Fruit fly (Drosophila melanogaster) whole organism, embryonic: ENCODE data around the gene Tango5.

ENCODE experiments used
- B-H1 ChIP-seq: fragments of 200-800 bp; sonication (Bioruptor generic); IDR thresholded peaks from 3 replicates; pipeline ENCODE4 v1.3.6; 2022; ENCODE audit warnings: missing biosample characterization, missing genetic modification characterization
- Bgb ChIP-seq: fragments of 200-800 bp; sonication (Bioruptor generic); IDR thresholded peaks from 2 replicates; pipeline ENCODE4 v1.3.6; 2022; ENCODE audit warnings: missing biosample characterization, missing genetic modification characterization; ENCODE audit not compliant: partially characterized antibody
- CG11085 ChIP-seq: fragments of 200-800 bp; sonication (Bioruptor generic); IDR thresholded peaks from 2 replicates; pipeline ENCODE4 v1.3.6; 2022; ENCODE audit warnings: missing biosample characterization, missing genetic modification characterization
- CG11456 ChIP-seq: fragments of 200-800 bp; sonication (Bioruptor generic); IDR thresholded peaks from 3 replicates; pipeline ENCODE4 v1.3.6; 2022; ENCODE audit warnings: missing biosample characterization, missing genetic modification characterization
- CG1233 ChIP-seq: fragments of 200-800 bp; sonication (Bioruptor generic); optimal IDR thresholded peaks from 4 replicates; lab custom pipeline; 2018; ENCODE audit warnings: missing biosample characterization, mild to moderate bottlenecking, missing genetic modification characterization
- CG13424 ChIP-seq: fragments of 200-800 bp; sonication (Bioruptor generic); optimal IDR thresholded peaks from 2 replicates; lab custom pipeline; 2019; ENCODE audit warnings: missing biosample characterization, mild to moderate bottlenecking, missing genetic modification characterization, moderate library complexity
- CG14050 ChIP-seq: fragments of 200-800 bp; sonication (Bioruptor generic); IDR thresholded peaks from 3 replicates; pipeline ENCODE4 v1.3.6; 2022; ENCODE audit warnings: missing biosample characterization, missing genetic modification characterization
- CG1529 ChIP-seq: fragments of 200-800 bp; sonication (Bioruptor generic); optimal IDR thresholded peaks from 3 replicates; lab custom pipeline; 2018; ENCODE audit warnings: missing biosample characterization, missing genetic modification characterization
- CG1602 ChIP-seq: fragments of 200-800 bp; sonication (Bioruptor generic); optimal IDR thresholded peaks from 3 replicates; lab custom pipeline; 2016; ENCODE audit warnings: missing biosample characterization, missing genetic modification characterization
- CG17912 ChIP-seq: fragments of 200-800 bp; sonication (Bioruptor generic); optimal IDR thresholded peaks from 2 replicates; lab custom pipeline; 2018; ENCODE audit warnings: missing biosample characterization, mild to moderate bottlenecking, missing genetic modification characterization
- CG1792 ChIP-seq: fragments of 200-800 bp; sonication (Bioruptor generic); optimal IDR thresholded peaks from 2 replicates; lab custom pipeline; 2016; ENCODE audit warnings: missing biosample characterization, missing genetic modification characterization
- CG1832 ChIP-seq: fragments of 200-800 bp; sonication (Bioruptor generic); optimal IDR thresholded peaks from 2 replicates; lab custom pipeline; 2017; ENCODE audit warnings: missing biosample characterization, mild to moderate bottlenecking, missing genetic modification characterization, inconsistent platforms
- CG18619 ChIP-seq: fragments of 200-800 bp; sonication (Bioruptor generic); optimal IDR thresholded peaks from 3 replicates; lab custom pipeline; 2017; ENCODE audit warnings: missing biosample characterization, mild to moderate bottlenecking, missing genetic modification characterization
- CG31365 ChIP-seq: fragments of 200-800 bp; sonication (Bioruptor generic); optimal IDR thresholded peaks from 2 replicates; lab custom pipeline; 2018; ENCODE audit warnings: missing biosample characterization, mild to moderate bottlenecking, missing genetic modification characterization
- CG3163 ChIP-seq: fragments of 200-800 bp; sonication (Bioruptor generic); optimal IDR thresholded peaks from 3 replicates; lab custom pipeline; 2016; ENCODE audit warnings: missing biosample characterization, missing genetic modification characterization
- CG33557 ChIP-seq: fragments of 200-800 bp; sonication (Bioruptor generic); optimal IDR thresholded peaks from 2 replicates; lab custom pipeline; 2019; ENCODE audit warnings: missing biosample characterization, mild to moderate bottlenecking, missing genetic modification characterization, moderate library complexity
- CG34376 ChIP-seq: fragments of 200-800 bp; sonication (Bioruptor generic); optimal IDR thresholded peaks from 2 replicates; lab custom pipeline; 2018; ENCODE audit warnings: missing biosample characterization, mild to moderate bottlenecking, missing genetic modification characterization
- CG4360 ChIP-seq: fragments of 200-800 bp; sonication (Bioruptor generic); IDR thresholded peaks from 2 replicates; pipeline ENCODE4 v1.3.6; 2022; ENCODE audit warnings: missing biosample characterization, missing genetic modification characterization
- CG6254 ChIP-seq: fragments of 200-800 bp; sonication (Bioruptor generic); optimal IDR thresholded peaks from 3 replicates; lab custom pipeline; 2017; ENCODE audit warnings: mild to moderate bottlenecking, missing biosample characterization, missing genetic modification reagents, missing genetic modification characterization
- CG6689 ChIP-seq: fragments of 200-800 bp; sonication (Bioruptor generic); IDR thresholded peaks from 2 replicates; pipeline ENCODE4 v1.3.6; 2022; ENCODE audit warnings: missing biosample characterization, missing genetic modification characterization
- CG6765 ChIP-seq: fragments of 200-800 bp; sonication (Bioruptor generic); optimal IDR thresholded peaks from 3 replicates; lab custom pipeline; 2017; ENCODE audit warnings: missing biosample characterization, mild to moderate bottlenecking, missing genetic modification characterization
- CG6791 ChIP-seq: fragments of 200-800 bp; sonication (Bioruptor generic); IDR thresholded peaks from 3 replicates; pipeline ENCODE4 v1.3.6; 2022; ENCODE audit warnings: missing biosample characterization, missing genetic modification characterization; ENCODE audit not compliant: partially characterized antibody
- CG7357 ChIP-seq: fragments of 200-800 bp; sonication (Bioruptor generic); IDR thresholded peaks from 3 replicates; pipeline ENCODE4 v1.3.6; 2022; ENCODE audit warnings: missing biosample characterization, missing genetic modification characterization
- CG9797 ChIP-seq: fragments of 200-800 bp; sonication (Bioruptor generic); optimal IDR thresholded peaks from 3 replicates; lab custom pipeline; 2018; ENCODE audit warnings: missing biosample characterization, mild to moderate bottlenecking, missing genetic modification characterization
- CG9932 ChIP-seq: fragments of 200-800 bp; sonication (Bioruptor generic); IDR thresholded peaks from 2 replicates; pipeline ENCODE4 v1.3.6; 2022; ENCODE audit warnings: missing biosample characterization, missing genetic modification characterization
- CTCF ChIP-seq: fragments of 200-800 bp; sonication (Bioruptor generic); optimal IDR thresholded peaks from 2 replicates; lab custom pipeline; 2017; ENCODE audit warnings: missing biosample characterization, mild to moderate bottlenecking, missing genetic modification characterization, moderate library complexity
- Drgx ChIP-seq: fragments of 200-800 bp; sonication (Bioruptor generic); IDR thresholded peaks from 2 replicates; pipeline ENCODE4 v1.3.6; 2022; ENCODE audit warnings: missing biosample characterization, missing genetic modification characterization
- ERR ChIP-seq: fragments of 200-800 bp; sonication (Bioruptor generic); optimal IDR thresholded peaks from 2 replicates; lab custom pipeline; 2016; ENCODE audit warnings: missing biosample characterization, missing genetic modification characterization
- Ets97D ChIP-seq: fragments of 200-800 bp; sonication (Bioruptor generic); optimal IDR thresholded peaks from 3 replicates; lab custom pipeline; 2016; ENCODE audit warnings: missing biosample characterization, missing genetic modification characterization
- Fer1 ChIP-seq: fragments of 200-800 bp; sonication (Bioruptor generic); optimal IDR thresholded peaks from 2 replicates; lab custom pipeline; 2017; ENCODE audit warnings: missing biosample characterization, mild to moderate bottlenecking, missing genetic modification characterization
- Kr ChIP-seq: fragments of 200-800 bp; sonication (Bioruptor generic); optimal IDR thresholded peaks from 2 replicates; lab custom pipeline; 2017; ENCODE audit warnings: missing biosample characterization, mild to moderate bottlenecking, missing genetic modification characterization
- MBD-R2 ChIP-seq: fragments of 200-800 bp; sonication (Bioruptor generic); IDR thresholded peaks from 2 replicates; pipeline ENCODE4 v1.3.6; 2022; ENCODE audit warnings: missing biosample characterization, missing genetic modification characterization
- Stat92E ChIP-seq, 3 experiments: fragments of >200 bp in 2 of 3; fragments of 200-800 bp in 1 of 3; sonication (Bioruptor generic) in 1 of 3; optimal IDR thresholded peaks; 2 replicates each; lab custom pipeline; 2017 to 2019; ENCODE audit warnings: missing biosample characterization in 3 of 3, missing genetic modification characterization in 3 of 3, mild to moderate bottlenecking in 1 of 3, moderate library complexity in 1 of 3
- Tbp ChIP-seq: fragments of >200 bp; optimal IDR thresholded peaks from 2 replicates; lab custom pipeline; 2018; ENCODE audit warnings: missing biosample characterization, missing genetic modification characterization
- al ChIP-seq: fragments of 200-800 bp; sonication (Bioruptor generic); IDR thresholded peaks from 2 replicates; pipeline ENCODE4 v1.3.6; 2022; ENCODE audit warnings: missing biosample characterization, missing genetic modification characterization
- ara ChIP-seq: fragments of 200-800 bp; sonication (Bioruptor generic); IDR thresholded peaks from 2 replicates; pipeline ENCODE4 v1.3.6; 2022; ENCODE audit warnings: missing biosample characterization, missing genetic modification characterization
- az2 ChIP-seq: fragments of 200-800 bp; sonication (Bioruptor generic); optimal IDR thresholded peaks from 3 replicates; lab custom pipeline; 2016; ENCODE audit warnings: missing biosample characterization, missing genetic modification characterization
- croc ChIP-seq: fragments of 200-800 bp; sonication (Bioruptor generic); conservative IDR thresholded peaks from 3 replicates; pipeline ENCODE4 v1.3.6; 2022; ENCODE audit warnings: missing biosample characterization, missing genetic modification characterization
- crol ChIP-seq: fragments of 200-800 bp; sonication (Bioruptor generic); IDR thresholded peaks from 2 replicates; pipeline ENCODE4 v1.3.6; 2022; ENCODE audit warnings: missing biosample characterization, missing genetic modification characterization
- da ChIP-seq: fragments of 200-800 bp; sonication (Bioruptor generic); optimal IDR thresholded peaks from 2 replicates; lab custom pipeline; 2016; ENCODE audit warnings: missing biosample characterization, missing genetic modification characterization
- eve ChIP-seq, 2 experiments: fragments of >200 bp; optimal IDR thresholded peaks; 2 replicates each; lab custom pipeline; 2017; ENCODE audit warnings: missing biosample characterization in 2 of 2, missing genetic modification characterization in 2 of 2
- gem ChIP-seq: fragments of 200-800 bp; sonication (Bioruptor generic); optimal IDR thresholded peaks from 2 replicates; lab custom pipeline; 2019; ENCODE audit warnings: missing biosample characterization, mild to moderate bottlenecking, missing genetic modification characterization, moderate library complexity
- gfzf ChIP-seq: fragments of 200-800 bp; sonication (Bioruptor generic); optimal IDR thresholded peaks from 2 replicates; lab custom pipeline; 2016; ENCODE audit warnings: missing biosample characterization, mild to moderate bottlenecking, missing genetic modification characterization, moderate library complexity
- pros ChIP-seq: fragments of 200-800 bp; sonication (Bioruptor generic); optimal IDR thresholded peaks from 3 replicates; lab custom pipeline; 2019; ENCODE audit warnings: missing biosample characterization, mild to moderate bottlenecking, missing genetic modification characterization, moderate library complexity
- pum ChIP-seq: fragments of 200-800 bp; sonication (Bioruptor generic); optimal IDR thresholded peaks from 2 replicates; lab custom pipeline; 2016; ENCODE audit warnings: missing biosample characterization, missing genetic modification characterization
- sens ChIP-seq: fragments of 200-800 bp; sonication (Bioruptor generic); peaks from one replicate; lab custom pipeline; 2016; ENCODE audit warnings: missing biosample characterization, missing genetic modification characterization
- tll ChIP-seq, 2 experiments: fragments of 200-800 bp in 1 of 2; fragments of >200 bp in 1 of 2; sonication (Bioruptor generic) in 1 of 2; optimal IDR thresholded peaks; 2 replicates each; lab custom pipeline; 2017 to 2019; ENCODE audit warnings: missing biosample characterization in 2 of 2, missing genetic modification characterization in 2 of 2, mild to moderate bottlenecking in 1 of 2, moderate library complexity in 1 of 2
- trh ChIP-seq: fragments of 200-800 bp; sonication (Bioruptor generic); optimal IDR thresholded peaks from 2 replicates; lab custom pipeline; 2016; ENCODE audit warnings: missing biosample characterization, missing genetic modification characterization
- wek ChIP-seq: fragments of 200-800 bp; sonication (Bioruptor generic); optimal IDR thresholded peaks from 3 replicates; lab custom pipeline; 2018; ENCODE audit warnings: missing biosample characterization, mild to moderate bottlenecking, missing genetic modification characterization, moderate library complexity
- wor ChIP-seq: fragments of 200-800 bp; sonication (Bioruptor generic); IDR thresholded peaks from 2 replicates; pipeline ENCODE4 v1.3.6; 2022; ENCODE audit warnings: missing biosample characterization, missing genetic modification characterization

The Tango5 gene

dm6 chrX:10801033-10801432 is 36.8 kb upstream of the Tango5 start (continued):
- no peak for TF ChIP-seq CG9932 (GFP tag; lab: Robert Waterston, UW)
- peak; percentile 84 for TF ChIP-seq pros (GFP tag; lab: Kevin White, UChicago)
- no peak for TF ChIP-seq CG1832 (GFP tag; lab: Kevin White, UChicago)
- TF ChIP-seq Tbp (GFP tag; lab: Kevin White, UChicago), result no peak
- TF ChIP-seq CG17912 (GFP tag; lab: Kevin White, UChicago), result no peak
- TF ChIP-seq CG11085 (GFP tag; lab: Robert Waterston, UW), result no peak
- TF ChIP-seq CG6254 (GFP tag; lab: Kevin White, UChicago), result no peak
- TF ChIP-seq Drgx (GFP tag; lab: Robert Waterston, UW), result 0 out of 2 replicates have a peak, but pooled peaks have one; percentile 30
- no peak for TF ChIP-seq CG11456 (GFP tag; lab: Robert Waterston, UW)
- TF ChIP-seq CG3163, result peak; percentile 85
- TF ChIP-seq ERR (GFP tag; lab: Kevin White, UChicago), result no peak
- TF ChIP-seq CG1233 (GFP tag; lab: Kevin White, UChicago), result no peak
- no peak for TF ChIP-seq ara
- TF ChIP-seq CG1792, result no peak
- no peak for TF ChIP-seq CG14050
- TF ChIP-seq CG4360 (GFP tag; lab: Robert Waterston, UW), result peak; percentile 79
- TF ChIP-seq trh, result no peak
- no peak for TF ChIP-seq CG6765 (GFP tag; lab: Kevin White, UChicago)
- TF ChIP-seq al, result no peak
- no peak for TF ChIP-seq Fer1 (GFP tag; lab: Kevin White, UChicago)
- no peak for TF ChIP-seq CG7357 (GFP tag; lab: Robert Waterston, UW)
- no peak for TF ChIP-seq Ets97D
- TF ChIP-seq CG9797 (GFP tag; lab: Kevin White, UChicago), result no peak
- no peak for TF ChIP-seq CG31365 (tag; lab: Kevin White, UChicago)
- TF ChIP-seq CG34376 (GFP tag; lab: Kevin White, UChicago), result no peak
- TF ChIP-seq CG33557, result no peak
- TF ChIP-seq gfzf (GFP tag; lab: Kevin White, UChicago), result no peak
- no peak for TF ChIP-seq tll (GFP tag; optimal IDR thresholded peaks at IDR 0.05; lab: Kevin White, UChicago)
- peak in 1 of 3 experiments; percentile 95 for TF ChIP-seq Stat92E (GFP tag; optimal IDR thresholded peaks at IDR 0.05; lab: Kevin White, UChicago)
- no peak for TF ChIP-seq pum
- TF ChIP-seq gem (tag; lab: Kevin White, UChicago), result no peak
- TF ChIP-seq eve (GFP tag; optimal IDR thresholded peaks at IDR 0.05; lab: Kevin White, UChicago), result peak in 1 of 2 experiments; percentile 4
- TF ChIP-seq az2, result no peak
- TF ChIP-seq B-H1, result no peak

- TF ChIP-seq CTCF (GFP tag; lab: Kevin White, UChicago), result peak; percentile 60
- TF ChIP-seq Bgb (GFP tag; lab: Robert Waterston, UW), result peak; percentile 51; the same call in 1 of the 2 replicates
- no peak for TF ChIP-seq CG1529 (GFP tag; lab: Kevin White, UChicago)
These were observed 25.1 kb upstream of the Tango5 start for dm6 chrX:10789279-10789678.

- no peak for TF ChIP-seq CTCF (GFP tag; lab: Kevin White, UChicago)
- TF ChIP-seq crol (GFP tag; lab: Robert Waterston, UW), result no peak
- TF ChIP-seq CG1602, result no peak
- TF ChIP-seq croc (GFP tag; lab: Robert Waterston, UW), result no peak
- TF ChIP-seq MBD-R2 (GFP tag; lab: Robert Waterston, UW), result 0 out of 2 replicates have a peak, but pooled peaks have one; percentile 17
- TF ChIP-seq wor (GFP tag; lab: Robert Waterston, UW), result no peak
- no peak for TF ChIP-seq Drgx (GFP tag; lab: Robert Waterston, UW)
- no peak for TF ChIP-seq CG18619 (GFP tag; lab: Kevin White, UChicago)
- no peak for TF ChIP-seq CG34376 (GFP tag; lab: Kevin White, UChicago)
- TF ChIP-seq gem (tag; lab: Kevin White, UChicago), result peak; percentile 30
- TF ChIP-seq wek (GFP tag; lab: Kevin White, UChicago), result peak; percentile 76
- 0 out of 3 replicates have a peak, but pooled peaks have one; percentile 20 for TF ChIP-seq CG6791 (GFP tag; lab: Robert Waterston, UW)
- peak; percentile 81 for TF ChIP-seq sens (GFP tag; lab: Kevin White, UChicago)
- no peak for TF ChIP-seq Kr (GFP tag; lab: Kevin White, UChicago)
- TF ChIP-seq gfzf (GFP tag; lab: Kevin White, UChicago), result no peak
- no peak for TF ChIP-seq da (GFP tag; lab: Kevin White, UChicago)
- TF ChIP-seq CG6689 (GFP tag; lab: Robert Waterston, UW), result no peak
- no peak for TF ChIP-seq CG13424 (tag; lab: Kevin White, UChicago)
These were observed 23.1 kb upstream of the Tango5 start for dm6 chrX:10787352-10787751.
